Worm (Caenorhabditis elegans) whole organism, L2 larva: Measurements from ENCODE around the gene glb-13.

Source experiments
- R02D3.7 ChIP-seq: fragments of 150-350 bp; optimal IDR thresholded peaks from 2 replicates; lab custom pipeline; 2014; ENCODE audit warnings: missing biosample characterization, missing genetic modification characterization
- alr-1 ChIP-seq: fragments of 150-350 bp; optimal IDR thresholded peaks from 2 replicates; lab custom pipeline; 2014; ENCODE audit warnings: missing biosample characterization, missing genetic modification characterization
- dmd-4 ChIP-seq: sonication (generic microtip); optimal IDR thresholded peaks from 2 replicates; lab custom pipeline; 2017; ENCODE audit warnings: missing biosample characterization, missing genetic modification characterization
- egl-27 ChIP-seq: sonication (generic microtip); optimal IDR thresholded peaks from 3 replicates; lab custom pipeline; 2017; ENCODE audit warnings: missing biosample characterization, missing genetic modification reagents, missing genetic modification characterization
- elt-1 ChIP-seq: fragments of 150-350 bp; optimal IDR thresholded peaks from 2 replicates; lab custom pipeline; 2014; ENCODE audit warnings: missing biosample characterization, missing genetic modification characterization
- elt-3 ChIP-seq: sonication (generic microtip); optimal IDR thresholded peaks from 2 replicates; lab custom pipeline; 2017; ENCODE audit warnings: missing biosample characterization, missing genetic modification characterization
- lin-13 ChIP-seq: fragments of 150-350 bp; optimal IDR thresholded peaks from 2 replicates; lab custom pipeline; 2014; ENCODE audit warnings: missing biosample characterization, missing genetic modification reagents, missing genetic modification characterization
- nhr-77 ChIP-seq: fragments of 150-350 bp; optimal IDR thresholded peaks from 2 replicates; lab custom pipeline; 2014; ENCODE audit warnings: missing biosample characterization, missing genetic modification characterization
- skn-1 ChIP-seq: sonication (generic microtip); optimal IDR thresholded peaks from 2 replicates; lab custom pipeline; 2017; ENCODE audit warnings: missing biosample characterization, missing genetic modification characterization
- sma-3 ChIP-seq: sonication (generic microtip); optimal IDR thresholded peaks from 2 replicates; lab custom pipeline; 2016; ENCODE audit warnings: missing genetic modification reagents, missing genetic modification characterization, missing compliant biosample characterization
- unc-39 ChIP-seq: fragments of 150-350 bp; optimal IDR thresholded peaks from 2 replicates; lab custom pipeline; 2014; ENCODE audit warnings: missing biosample characterization, missing genetic modification characterization
- unc-55 ChIP-seq: fragments of 150-350 bp; sonication (generic microtip); optimal IDR thresholded peaks from 3 replicates; lab custom pipeline; 2014; ENCODE audit warnings: missing biosample characterization, missing genetic modification reagents, missing genetic modification characterization
- unc-62 ChIP-seq: fragments of 150-350 bp; optimal IDR thresholded peaks from 2 replicates; lab custom pipeline; 2014; ENCODE audit warnings: missing biosample characterization, missing genetic modification reagents, missing genetic modification characterization

ce11 chrX:12333479-12333878, 44.7 kb downstream of the glb-13 start, which contains the start of gene srd-47:
- TF ChIP-seq sma-3 (GFP tag; lab: Kevin White, UChicago) = no peak
- no peak for TF ChIP-seq elt-3 (tag; lab: Kevin White, UChicago)
- TF ChIP-seq skn-1 (tag; lab: Kevin White, UChicago) = no peak
- TF ChIP-seq alr-1 (tag; lab: Kevin White, UChicago) = no peak
- TF ChIP-seq R02D3.7 = no peak
- no peak for TF ChIP-seq lin-13 (GFP tag; lab: Kevin White, UChicago)
- TF ChIP-seq unc-62 (GFP tag; lab: Kevin White, UChicago) = no peak
- TF ChIP-seq dmd-4 (tag; lab: Kevin White, UChicago) = no peak
- TF ChIP-seq nhr-77 (tag; lab: Kevin White, UChicago) = no peak
- TF ChIP-seq elt-1 (tag; lab: Kevin White, UChicago) = no peak
- no peak for TF ChIP-seq unc-55 (GFP tag; lab: Kevin White, UChicago)
- no peak for TF ChIP-seq egl-27 (tag; lab: Kevin White, UChicago)
- TF ChIP-seq unc-39 = no peak
